Worm (Caenorhabditis elegans) whole organism, mixed stage, embryonic: ENCODE data around the gene R09E10.1.

Experiments
- M03D4.4 ChIP-seq: sonication (generic microtip); optimal IDR thresholded peaks from 2 replicates; lab custom pipeline; 2017; ENCODE audit warnings: mild to moderate bottlenecking, missing genetic modification characterization, missing compliant biosample characterization
- bed-3 ChIP-seq: fragments of 200-800 bp; sonication (Bioruptor generic); optimal IDR thresholded peaks from 3 replicates; lab custom pipeline; 2018; ENCODE audit warnings: mild to moderate bottlenecking, missing genetic modification characterization, moderate library complexity, missing compliant biosample characterization
- ceh-39 ChIP-seq: fragments of 150-350 bp; optimal IDR thresholded peaks from 2 replicates; lab custom pipeline; 2014; ENCODE audit warnings: missing biosample characterization, missing genetic modification characterization
- ceh-43 ChIP-seq: fragments of 200-800 bp; sonication (Bioruptor generic); optimal IDR thresholded peaks from 2 replicates; lab custom pipeline; 2018; ENCODE audit warnings: mild to moderate bottlenecking, missing genetic modification characterization, moderate library complexity, missing compliant biosample characterization
- ceh-83 ChIP-seq: fragments of 200-800 bp; sonication (Bioruptor generic); optimal IDR thresholded peaks from 2 replicates; lab custom pipeline; 2018; ENCODE audit warnings: mild to moderate bottlenecking, missing genetic modification characterization, missing compliant biosample characterization
- ces-1 ChIP-seq: fragments of 150-350 bp; optimal IDR thresholded peaks from 2 replicates; lab custom pipeline; 2014; ENCODE audit warnings: missing biosample characterization, missing genetic modification reagents, missing genetic modification characterization
- drap-1 ChIP-seq: fragments of 200-800 bp; sonication (Bioruptor generic); optimal IDR thresholded peaks from 3 replicates; lab custom pipeline; 2018; ENCODE audit warnings: mild to moderate bottlenecking, missing genetic modification characterization, missing compliant biosample characterization
- elt-1 ChIP-seq: sonication (generic microtip); optimal IDR thresholded peaks from 2 replicates; lab custom pipeline; 2017; ENCODE audit warnings: missing genetic modification characterization, mild to moderate bottlenecking, missing compliant biosample characterization, antibody characterized with exemption, moderate library complexity, borderline replicate concordance; ENCODE audit not compliant: insufficient read depth
- elt-3 ChIP-seq: fragments of 150-350 bp; optimal IDR thresholded peaks from 2 replicates; lab custom pipeline; 2014; ENCODE audit warnings: missing biosample characterization, missing genetic modification characterization
- flh-1 ChIP-seq: fragments of 200-800 bp; sonication (Bioruptor generic); optimal IDR thresholded peaks from 2 replicates; lab custom pipeline; 2018; ENCODE audit warnings: mild to moderate bottlenecking, missing genetic modification characterization, moderate library complexity, missing compliant biosample characterization
- ham-2 ChIP-seq: fragments of 200-800 bp; sonication (Bioruptor generic); optimal IDR thresholded peaks from 2 replicates; lab custom pipeline; 2018; ENCODE audit warnings: mild to moderate bottlenecking, missing genetic modification characterization, missing compliant biosample characterization
- hlh-1 ChIP-seq: fragments of 150-350 bp; optimal IDR thresholded peaks from 2 replicates; lab custom pipeline; 2014; ENCODE audit warnings: missing biosample characterization, missing genetic modification reagents, missing genetic modification characterization
- lin-13 ChIP-seq: fragments of 150-350 bp; optimal IDR thresholded peaks from 2 replicates; lab custom pipeline; 2014; ENCODE audit warnings: missing biosample characterization, missing genetic modification characterization
- lin-32 ChIP-seq: fragments of 200-800 bp; sonication (Bioruptor generic); optimal IDR thresholded peaks from 2 replicates; lab custom pipeline; 2018; ENCODE audit warnings: mild to moderate bottlenecking, missing genetic modification characterization, missing compliant biosample characterization
- lsy-2 ChIP-seq: fragments of 150-350 bp; optimal IDR thresholded peaks from 2 replicates; lab custom pipeline; 2014; ENCODE audit warnings: missing biosample characterization, missing genetic modification characterization
- mab-5 ChIP-seq: fragments of 150-350 bp; optimal IDR thresholded peaks from 2 replicates; lab custom pipeline; 2014; ENCODE audit warnings: missing biosample characterization, missing genetic modification characterization
- mep-1 ChIP-seq: fragments of 150-350 bp; optimal IDR thresholded peaks from 2 replicates; lab custom pipeline; 2017; ENCODE audit warnings: missing biosample characterization, missing genetic modification reagents, missing genetic modification characterization, inconsistent platforms
- mls-2 ChIP-seq: sonication (generic microtip); optimal IDR thresholded peaks from 2 replicates; lab custom pipeline; 2016; ENCODE audit warnings: mild to moderate bottlenecking, missing genetic modification characterization, moderate library complexity, missing compliant biosample characterization
- nhr-12 ChIP-seq: fragments of 150-350 bp; optimal IDR thresholded peaks from 2 replicates; lab custom pipeline; 2014; ENCODE audit warnings: missing biosample characterization, missing genetic modification characterization
- nhr-237 ChIP-seq: fragments of 150-350 bp; optimal IDR thresholded peaks from 2 replicates; lab custom pipeline; 2014; ENCODE audit warnings: missing biosample characterization, missing genetic modification characterization
- nhr-76 ChIP-seq: sonication (generic microtip); optimal IDR thresholded peaks from 2 replicates; lab custom pipeline; 2017; ENCODE audit warnings: missing biosample characterization, missing genetic modification characterization
- pha-4 ChIP-seq: fragments of 150-350 bp; optimal IDR thresholded peaks from 2 replicates; lab custom pipeline; 2018; ENCODE audit warnings: missing biosample characterization, missing genetic modification reagents, missing genetic modification characterization
- snpc-4 ChIP-seq: fragments of 150-350 bp; optimal IDR thresholded peaks from 2 replicates; lab custom pipeline; 2014; ENCODE audit warnings: missing biosample characterization, missing genetic modification characterization
- sptf-1 ChIP-seq: sonication (generic microtip); optimal IDR thresholded peaks from 2 replicates; lab custom pipeline; 2017; ENCODE audit warnings: mild to moderate bottlenecking, missing genetic modification characterization, moderate library complexity, missing compliant biosample characterization
- tbx-8 ChIP-seq: fragments of 200-800 bp; sonication (Bioruptor generic); optimal IDR thresholded peaks from 2 replicates; lab custom pipeline; 2018; ENCODE audit warnings: mild to moderate bottlenecking, missing genetic modification characterization, moderate library complexity, missing compliant biosample characterization
- unc-39 ChIP-seq: fragments of 150-350 bp; optimal IDR thresholded peaks from 2 replicates; lab custom pipeline; 2014; ENCODE audit warnings: missing biosample characterization, missing genetic modification characterization
- unc-62 ChIP-seq: fragments of 150-350 bp; optimal IDR thresholded peaks from 2 replicates; lab custom pipeline; 2014; ENCODE audit warnings: missing biosample characterization, missing genetic modification reagents, missing genetic modification characterization
- zip-8 ChIP-seq: fragments of 150-350 bp; optimal IDR thresholded peaks from 2 replicates; lab custom pipeline; 2014; ENCODE audit warnings: missing biosample characterization, missing genetic modification characterization
- ztf-11 ChIP-seq: fragments of 150-350 bp; optimal IDR thresholded peaks from 2 replicates; lab custom pipeline; 2014; ENCODE audit warnings: missing biosample characterization, missing genetic modification characterization

Gene R09E10.1

ce11 chrIV:10304383-10304782, 18.2 kb downstream of the R09E10.1 start:
- TF ChIP-seq snpc-4 (tag; lab: Kevin White, UChicago) = no peak
- no peak for TF ChIP-seq elt-3 (tag; lab: Kevin White, UChicago)
- no peak for TF ChIP-seq tbx-8 (GFP tag; lab: Kevin White, UChicago)

- TF ChIP-seq nhr-237 (no peak), sptf-1 (tag; lab: Kevin White, UChicago) (no peak), elt-3 (tag; lab: Kevin White, UChicago) (no peak), ztf-11 (no peak)
Observed at ce11 chrIV:10302203-10302602, 20.3 kb downstream of the R09E10.1 start, which contains the start of gene R09E10.5. TSS of gene R09E10.5 (minus strand) at chrIV:10302303.

DNA sequence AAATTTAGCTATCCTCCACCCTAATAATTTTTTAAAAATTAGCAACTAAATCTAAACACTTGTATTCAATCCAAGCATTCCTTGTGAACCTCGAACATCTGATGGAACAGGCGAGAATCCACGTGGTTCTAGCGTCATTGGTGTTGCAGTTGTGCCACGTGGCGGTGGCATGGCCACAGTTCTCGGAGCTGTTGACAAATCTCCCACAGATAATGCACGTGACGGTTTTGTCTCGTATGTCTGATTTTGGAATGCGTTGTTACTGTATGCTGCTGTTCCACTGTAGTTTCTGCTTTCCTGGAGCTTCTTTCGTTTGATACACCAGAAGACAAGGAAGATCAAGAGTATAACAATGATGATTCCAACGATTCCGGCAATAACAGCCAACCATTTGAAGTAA, 26.5 kb downstream of the R09E10.1 start:
- no peak for TF ChIP-seq lsy-2
- TF ChIP-seq nhr-76 (tag; lab: Kevin White, UChicago) = no peak
- no peak for TF ChIP-seq drap-1 (GFP tag; lab: Kevin White, UChicago)
- TF ChIP-seq ham-2 (GFP tag; lab: Kevin White, UChicago) = no peak
- TF ChIP-seq pha-4 (tag; lab: Kevin White, UChicago) = no peak
- TF ChIP-seq ces-1 (GFP tag; lab: Kevin White, UChicago) = no peak
- TF ChIP-seq hlh-1 (tag; lab: Kevin White, UChicago) = no peak
- no peak for TF ChIP-seq sptf-1 (tag; lab: Kevin White, UChicago)
- no peak for TF ChIP-seq ceh-83
- TF ChIP-seq mab-5 = no peak
- TF ChIP-seq nhr-12 = no peak
- TF ChIP-seq nhr-237 = no peak
- no peak for TF ChIP-seq flh-1

ce11 chrIV:10295084-10295483, 27.5 kb downstream of the R09E10.1 start, which contains the start of gene R09E10.13:
TSS of gene R09E10.13 (minus strand) at chrIV:10295144.
- TF ChIP-seq nhr-12 (no peak), elt-1 (tag; lab: Kevin White, UChicago) (no peak), ces-1 (GFP tag; lab: Kevin White, UChicago) (no peak), mep-1 (tag; lab: Kevin White, UChicago) (no peak), snpc-4 (tag; lab: Kevin White, UChicago) (no peak)

ce11 chrIV:10294030-10294429, 28.5 kb downstream of the R09E10.1 start, which contains the start of gene R09E10.6:
TSS of gene R09E10.6 (minus strand) at chrIV:10294130.
- TF ChIP-seq lin-13 = no peak
- TF ChIP-seq flh-1 = no peak
- no peak for TF ChIP-seq hlh-1 (tag; lab: Kevin White, UChicago)
- TF ChIP-seq unc-62 (GFP tag; lab: Kevin White, UChicago) = no peak
- no peak for TF ChIP-seq M03D4.4
- no peak for TF ChIP-seq nhr-12
- TF ChIP-seq drap-1 (GFP tag; lab: Kevin White, UChicago) = no peak
- TF ChIP-seq mep-1 (tag; lab: Kevin White, UChicago) = no peak
- TF ChIP-seq unc-39 (tag; lab: Kevin White, UChicago) = no peak
- no peak for TF ChIP-seq bed-3 (GFP tag; lab: Kevin White, UChicago)
- TF ChIP-seq pha-4 (tag; lab: Kevin White, UChicago) = no peak
- no peak for TF ChIP-seq mls-2 (tag; lab: Kevin White, UChicago)
- TF ChIP-seq zip-8 (tag; lab: Kevin White, UChicago) = no peak

DNA sequence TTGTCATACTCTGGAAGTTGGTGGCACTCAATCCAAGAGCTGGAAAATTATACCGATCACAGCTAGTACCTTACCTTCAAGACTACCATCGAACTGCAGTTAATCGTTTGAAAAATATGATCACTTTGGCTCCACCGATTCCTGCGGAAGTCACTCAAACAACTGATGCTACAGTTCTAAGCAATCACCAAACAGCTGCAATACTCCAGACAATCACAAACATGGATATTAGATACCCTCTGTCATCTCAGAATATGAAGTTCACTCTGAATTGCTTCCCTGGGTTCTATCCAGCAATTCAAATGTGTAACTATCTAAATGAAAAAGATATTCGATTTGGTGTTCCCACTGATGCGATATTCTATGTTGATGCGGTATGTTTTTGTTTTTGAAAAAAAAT, 34.0 kb downstream of the R09E10.1 start:
- TF ChIP-seq lin-32 (GFP tag; lab: Kevin White, UChicago) (no peak), ceh-39 (tag; lab: Kevin White, UChicago) (no peak), elt-3 (tag; lab: Kevin White, UChicago) (no peak)

ce11 chrIV:10286655-10287054, 35.9 kb downstream of the R09E10.1 start, which contains the start of gene ebax-1:
TSS of gene ebax-1 (plus strand) at chrIV:10286955.
- no peak for TF ChIP-seq ceh-43
- no peak for TF ChIP-seq M03D4.4
- no peak for TF ChIP-seq lsy-2
- TF ChIP-seq, all 35 proteins: peak for 0
